Fruit fly (Drosophila melanogaster): ENCODE data around the gene CG15599.

Gene CG15599

DNA sequence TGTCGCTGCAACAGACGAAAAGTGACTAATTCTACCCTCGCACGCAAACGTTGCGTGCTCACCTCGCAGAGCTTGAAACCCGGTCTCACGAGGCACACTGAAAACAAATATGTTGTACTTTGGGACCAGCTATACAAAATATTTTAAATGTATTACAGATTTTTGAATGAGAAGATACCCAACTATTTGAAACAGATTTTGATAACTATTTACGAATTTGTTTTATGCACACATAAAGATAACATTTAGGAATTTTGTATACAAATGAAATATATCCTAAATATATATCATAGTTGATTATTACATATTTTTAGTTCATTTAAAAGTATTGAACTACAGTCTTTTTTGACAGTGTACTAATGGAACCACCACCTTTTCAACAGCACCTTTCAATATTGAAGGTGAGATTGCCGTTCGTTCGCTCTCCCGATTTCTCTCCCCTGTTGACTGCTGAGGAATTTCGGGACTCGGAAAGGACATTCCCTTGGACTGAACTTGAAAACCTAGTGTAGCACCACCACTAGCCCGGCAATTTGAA lies 17.6 kb downstream of the CG15599 start, which contains the start of gene CG15646 (continued):
- TF ChIP-seq CG32767 (GFP tag; IDR thresholded peaks at IDR 0.05) (0 out of 2 replicates have a peak, but pooled peaks have one; percentile 28), h (optimal IDR thresholded peaks at IDR 0.05) (no peak), rib (GFP tag; IDR thresholded peaks at IDR 0.05) (no peak), fd96Cb (tag; optimal IDR thresholded peaks at IDR 0.05) (peak; percentile 75), CG12236 (GFP tag; optimal IDR thresholded peaks at IDR 0.05) (no peak), al (GFP tag; IDR thresholded peaks at IDR 0.05) (no peak), Sox102F (GFP tag; optimal IDR thresholded peaks at IDR 0.05) (peak; percentile 61), CG30020 (tag; optimal IDR thresholded peaks at IDR 0.05) (peak; percentile 47), fru (optimal IDR thresholded peaks at IDR 0.05) (no peak), D19A (tag; optimal IDR thresholded peaks at IDR 0.05) (peak; percentile 84), pros (GFP tag; optimal IDR thresholded peaks at IDR 0.05) (peak; percentile 61), CG15073 (GFP tag; optimal IDR thresholded peaks at IDR 0.05) (no peak), CG6175 (GFP tag; IDR thresholded peaks at IDR 0.05) (no peak), jigr1 (GFP tag; IDR thresholded peaks at IDR 0.05) (no peak), zfh1 (GFP tag; IDR thresholded peaks at IDR 0.05) (peak; percentile 74; the same call in 2 of the 3 replicates), Xbp1 (GFP tag; optimal IDR thresholded peaks at IDR 0.05) (peak; percentile 48), CG14014 (GFP tag; IDR thresholded peaks at IDR 0.05) (no peak), wor (GFP tag; IDR thresholded peaks at IDR 0.05) (0 out of 2 replicates have a peak, but pooled peaks have one; percentile 13), dimm (GFP tag; IDR thresholded peaks at IDR 0.05) (no peak), Dek (tag; optimal IDR thresholded peaks at IDR 0.05) (no peak), onecut (GFP tag; IDR thresholded peaks at IDR 0.05) (no peak; the same call in none of the 2 replicates), CG12219 (GFP tag; optimal IDR thresholded peaks at IDR 0.05) (peak; percentile 47), CG1233 (GFP tag; optimal IDR thresholded peaks at IDR 0.05) (peak; percentile 77), eve (GFP tag; optimal IDR thresholded peaks at IDR 0.05) (peak in 1 of 2 experiments; percentile 61), CG16813 (GFP tag; IDR thresholded peaks at IDR 0.05; ENCODE audit: partially characterized antibody) (no peak; the same call in 2 of the 3 replicates), gsb (GFP tag; IDR thresholded peaks at IDR 0.05) (no peak), CG31388 (GFP tag; optimal IDR thresholded peaks at IDR 0.05) (no peak), Vsx1 (GFP tag; optimal IDR thresholded peaks at IDR 0.05) (peak; percentile 35), sisA (GFP tag; IDR thresholded peaks at IDR 0.05) (peak; percentile 46), CG17359 (tag; optimal IDR thresholded peaks at IDR 0.05) (no peak), Mrtf (GFP tag; IDR thresholded peaks at IDR 0.05) (no peak), Elba2 (GFP tag; optimal IDR thresholded peaks at IDR 0.05) (peak; percentile 21), gsb-n (tag; optimal IDR thresholded peaks at IDR 0.05) (peak; percentile 87), Med (GFP tag) (no peak), bab2 (GFP tag; optimal IDR thresholded peaks at IDR 0.05) (no peak), nom (GFP tag; optimal IDR thresholded peaks at IDR 0.05) (peak; percentile 45), CG2120 (GFP tag; optimal IDR thresholded peaks at IDR 0.05) (no peak), croc (GFP tag; conservative IDR thresholded peaks at IDR 0.05) (peak; percentile 75), B-H2 (GFP tag; optimal IDR thresholded peaks at IDR 0.05) (no peak), CG13624 (GFP tag; optimal IDR thresholded peaks at IDR 0.05) (no peak), CG10543 (GFP tag; optimal IDR thresholded peaks at IDR 0.05) (no peak), cad (GFP tag; optimal IDR thresholded peaks at IDR 0.05) (no peak), CG33557 (GFP tag; optimal IDR thresholded peaks at IDR 0.05) (peak; percentile 95), nmo (GFP tag; optimal IDR thresholded peaks at IDR 0.05) (peak; percentile 92), danr (GFP tag; IDR thresholded peaks at IDR 0.05) (no peak), CG5953 (GFP tag; IDR thresholded peaks at IDR 0.05) (no peak), Hsf (GFP tag; optimal IDR thresholded peaks at IDR 0.05) (peak; percentile 27), fd64A (GFP tag; optimal IDR thresholded peaks at IDR 0.05) (no peak), br (optimal IDR thresholded peaks at IDR 0.05) (no peak), twi (tag; optimal IDR thresholded peaks at IDR 0.05) (peak; percentile 71), CG14667 (GFP tag; IDR thresholded peaks at IDR 0.05) (peak; percentile 28; the same call in 1 of the 2 replicates), Side (GFP tag; optimal IDR thresholded peaks at IDR 0.05) (no peak), ssp (GFP tag; IDR thresholded peaks at IDR 0.05) (peak; percentile 55)

All from whole organism, embryonic.